Fruit fly (Drosophila melanogaster): ENCODE results near the gene CG5194.

CG5194 gene

DNA sequence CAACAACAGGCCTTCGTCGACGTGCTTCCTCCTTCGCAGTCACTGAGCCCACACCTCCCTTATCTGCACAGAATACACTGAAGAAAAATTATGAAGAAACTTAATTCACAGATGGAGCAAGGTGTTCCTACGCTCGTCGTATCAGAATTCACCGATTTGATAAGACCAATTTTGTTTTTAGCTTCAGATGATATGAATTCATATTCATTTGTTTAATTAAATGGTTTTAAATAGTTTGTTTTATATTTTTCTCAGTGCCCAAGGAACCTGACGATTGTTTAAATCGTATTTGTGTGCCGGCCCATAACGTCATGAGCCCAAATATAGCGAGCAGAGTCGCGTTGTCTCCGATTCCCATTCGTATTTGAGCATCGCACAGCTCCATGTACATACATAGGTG, 14.0 kb upstream of the CG5194 start (continued):
- TF ChIP-seq grau (tag; optimal IDR thresholded peaks at IDR 0.05) (peak; percentile 70), CG13624 (GFP tag; optimal IDR thresholded peaks at IDR 0.05) (peak; percentile 19), CG6689 (GFP tag; IDR thresholded peaks at IDR 0.05) (peak; percentile 71), B-H1 (GFP tag; IDR thresholded peaks at IDR 0.05) (no peak), CG9932 (GFP tag; IDR thresholded peaks at IDR 0.05) (no peak), CG16815 (GFP tag; optimal IDR thresholded peaks at IDR 0.05) (peak; percentile 75), Dfd (GFP tag; optimal IDR thresholded peaks at IDR 0.05) (no peak), Ada2b (GFP tag; IDR thresholded peaks at IDR 0.05) (peak; percentile 54; the same call in 1 of the 2 replicates), fd3F (GFP tag; optimal IDR thresholded peaks at IDR 0.05) (no peak), CG14965 (GFP tag; optimal IDR thresholded peaks at IDR 0.05; ENCODE audit: borderline replicate concordance) (peak; percentile 20), CG8290 (GFP tag; optimal IDR thresholded peaks at IDR 0.05) (peak; percentile 40), CG8290 (tag; optimal IDR thresholded peaks at IDR 0.05) (peak in 1 of 2 experiments; percentile 34), dpn (GFP tag; optimal IDR thresholded peaks at IDR 0.05) (peak; percentile 45 to 51), CG2678 (tag; optimal IDR thresholded peaks at IDR 0.05) (peak; percentile 71), CG7963 (GFP tag; IDR thresholded peaks at IDR 0.05; ENCODE audit: partially characterized antibody) (no peak), CG15601 (tag; optimal IDR thresholded peaks at IDR 0.05) (peak; percentile 49), lov (optimal IDR thresholded peaks at IDR 0.05) (no peak), lov (GFP tag; IDR thresholded peaks at IDR 0.05) (peak; percentile 62; the same call in 1 of the 3 replicates), CG17361 (GFP tag; IDR thresholded peaks at IDR 0.05) (peak; percentile 73), CG32532 (GFP tag; IDR thresholded peaks at IDR 0.05) (peak; percentile 48; the same call in 1 of the 2 replicates), dmrt99B (tag; optimal IDR thresholded peaks at IDR 0.05) (peak; percentile 59), gem (tag; optimal IDR thresholded peaks at IDR 0.05) (peak; percentile 80), nau (GFP tag; optimal IDR thresholded peaks at IDR 0.05) (no peak), CG17385 (GFP tag; optimal IDR thresholded peaks at IDR 0.05) (peak; percentile 47), ERR (GFP tag; optimal IDR thresholded peaks at IDR 0.05) (no peak), MESR4 (GFP tag; optimal IDR thresholded peaks at IDR 0.05) (peak; percentile 7), psq (GFP tag; optimal IDR thresholded peaks at IDR 0.05) (peak; percentile 17), hb (GFP tag; IDR thresholded peaks at IDR 0.05; ENCODE audit: partially characterized antibody) (no peak), NfI (GFP tag; optimal IDR thresholded peaks at IDR 0.05) (peak; percentile 39), lmd (GFP tag; IDR thresholded peaks at IDR 0.05) (peak; percentile 54), cwo (GFP tag; optimal IDR thresholded peaks at IDR 0.05) (peak; percentile 45), gsb (GFP tag; IDR thresholded peaks at IDR 0.05) (no peak), Xrp1 (GFP tag; IDR thresholded peaks at IDR 0.05) (peak; percentile 85), gsb-n (tag; optimal IDR thresholded peaks at IDR 0.05) (peak; percentile 45), NFAT (GFP tag; IDR thresholded peaks at IDR 0.05) (no peak), CG4404 (GFP tag; IDR thresholded peaks at IDR 0.05) (peak; percentile 88), Atf-2 (GFP tag; optimal IDR thresholded peaks at IDR 0.05) (peak; percentile 46), CG10267 (tag; optimal IDR thresholded peaks at IDR 0.05) (peak; percentile 75), CG9215 (GFP tag; IDR thresholded peaks at IDR 0.05) (peak; percentile 27; the same call in 1 of the 2 replicates), crol (GFP tag; IDR thresholded peaks at IDR 0.05) (no peak), chif (GFP tag; optimal IDR thresholded peaks at IDR 0.05) (peak; percentile 54 to 85), Mrtf (GFP tag; IDR thresholded peaks at IDR 0.05) (0 out of 3 replicates have a peak, but pooled peaks have one; percentile 7), zf30C (GFP tag; optimal IDR thresholded peaks at IDR 0.05) (peak; percentile 90), ind (GFP tag; optimal IDR thresholded peaks at IDR 0.05) (peak; percentile 37), CG10959 (GFP tag; IDR thresholded peaks at IDR 0.05) (peak; percentile 87), D19B (GFP tag; optimal IDR thresholded peaks at IDR 0.05) (no peak), CG12219 (GFP tag; optimal IDR thresholded peaks at IDR 0.05) (peak; percentile 38), Optix (GFP tag; IDR thresholded peaks at IDR 0.05) (peak; percentile 66; the same call in 2 of the 3 replicates), kah (GFP tag; optimal IDR thresholded peaks at IDR 0.05) (no peak), CG14710 (tag; optimal IDR thresholded peaks at IDR 0.05) (peak; percentile 79), Deaf1 (tag; optimal IDR thresholded peaks at IDR 0.05) (peak; percentile 45)

All from whole organism, embryonic.